Worm (Caenorhabditis elegans) whole organism, early embryonic: ENCODE measurements around the gene arp-11.

Source experiments
- ama-1 ChIP-seq: fragments of 150-350 bp; optimal IDR thresholded peaks from 2 replicates; lab custom pipeline; 2014
- ceh-13 ChIP-seq: fragments of 200-800 bp; sonication (Bioruptor generic); optimal IDR thresholded peaks from 2 replicates; lab custom pipeline; 2018; ENCODE audit warnings: mild to moderate bottlenecking, missing genetic modification characterization, missing compliant biosample characterization
- ceh-36 ChIP-seq: sonication (generic microtip); optimal IDR thresholded peaks from 2 replicates; lab custom pipeline; 2016; ENCODE audit warnings: missing genetic modification characterization, inconsistent platforms, missing compliant biosample characterization
- hmbx-1 ChIP-seq: sonication (generic microtip); optimal IDR thresholded peaks from 2 replicates; lab custom pipeline; 2016; ENCODE audit warnings: mild to moderate bottlenecking, missing genetic modification characterization, missing compliant biosample characterization
- pes-1 ChIP-seq: fragments of 200-800 bp; sonication (Bioruptor generic); IDR thresholded peaks from 2 replicates; pipeline ENCODE4 v1.3.6; 2022; ENCODE audit warnings: missing genetic modification reagents, missing genetic modification characterization, missing compliant biosample characterization
- sea-1 ChIP-seq: fragments of 200-800 bp; sonication (Bioruptor generic); conservative IDR thresholded peaks from 2 replicates; pipeline ENCODE4 v1.3.6; 2022; ENCODE audit warnings: missing genetic modification characterization, missing compliant biosample characterization
- tbx-11 ChIP-seq: fragments of 200-800 bp; sonication (Bioruptor generic); IDR thresholded peaks from 2 replicates; pipeline ENCODE4 v1.3.6; 2022; ENCODE audit warnings: missing genetic modification characterization, missing compliant biosample characterization
- tra-4 ChIP-seq: sonication (generic microtip); optimal IDR thresholded peaks from 2 replicates; lab custom pipeline; 2017; ENCODE audit warnings: missing genetic modification characterization, missing compliant biosample characterization

ce11 chrIV:7909455-7910141 is 7.5 kb upstream of the arp-11 start:
- no peak for TF ChIP-seq ceh-13 (GFP tag; lab: Kevin White, UChicago)
- TF ChIP-seq tbx-11 (GFP tag; lab: Robert Waterston, UW) = no peak
- no peak for TF ChIP-seq ama-1 (lab: Kevin White, UChicago)
- no peak for TF ChIP-seq hmbx-1 (tag; lab: Kevin White, UChicago)
- no peak for TF ChIP-seq sea-1 (GFP tag; lab: Robert Waterston, UW)
- TF ChIP-seq tra-4 (tag; lab: Kevin White, UChicago) = no peak
- TF ChIP-seq ceh-36 = no peak
- TF ChIP-seq pes-1 = no peak
